Fruit fly (Drosophila melanogaster) whole organism, embryonic: Measurements from ENCODE around the gene DCTN1-p150.

Experiments used
- Antp ChIP-seq: fragments of 200-800 bp; sonication (Bioruptor generic); optimal IDR thresholded peaks from 3 replicates; lab custom pipeline; 2016; ENCODE audit warnings: missing biosample characterization, missing genetic modification characterization
- Bdp1 ChIP-seq: fragments of 200-800 bp; sonication (Bioruptor generic); optimal IDR thresholded peaks from 3 replicates; lab custom pipeline; 2016; ENCODE audit warnings: missing biosample characterization, missing genetic modification characterization
- CG11696 ChIP-seq: fragments of 200-800 bp; sonication (Bioruptor generic); IDR thresholded peaks from 2 replicates; pipeline ENCODE4 v1.3.6; 2022; ENCODE audit warnings: missing biosample characterization, missing genetic modification characterization
- CG12236 ChIP-seq: fragments of 200-800 bp; sonication (Bioruptor generic); optimal IDR thresholded peaks from 2 replicates; lab custom pipeline; 2016; ENCODE audit warnings: missing biosample characterization, missing genetic modification characterization
- CG13287 ChIP-seq: fragments of 200-800 bp; sonication (Bioruptor generic); IDR thresholded peaks from 2 replicates; pipeline ENCODE4 v1.3.6; 2022; ENCODE audit warnings: missing biosample characterization, missing genetic modification characterization; ENCODE audit not compliant: partially characterized antibody
- CG15073 ChIP-seq: fragments of 200-800 bp; sonication (Bioruptor generic); optimal IDR thresholded peaks from 2 replicates; lab custom pipeline; 2016; ENCODE audit warnings: missing biosample characterization, missing genetic modification characterization
- CG17385 ChIP-seq: fragments of 200-800 bp; sonication (Bioruptor generic); optimal IDR thresholded peaks from 3 replicates; lab custom pipeline; 2018; ENCODE audit warnings: missing biosample characterization, mild to moderate bottlenecking, missing genetic modification characterization
- CG1792 ChIP-seq: fragments of 200-800 bp; sonication (Bioruptor generic); optimal IDR thresholded peaks from 2 replicates; lab custom pipeline; 2016; ENCODE audit warnings: missing biosample characterization, missing genetic modification characterization
- CG2199 ChIP-seq: fragments of 200-800 bp; sonication (Bioruptor generic); IDR thresholded peaks from 3 replicates; pipeline ENCODE4 v1.3.6; 2022; ENCODE audit warnings: missing biosample characterization, missing genetic modification characterization
- CG31441 ChIP-seq: fragments of 200-800 bp; sonication (Bioruptor generic); IDR thresholded peaks from 2 replicates; pipeline ENCODE4 v1.3.6; 2022; ENCODE audit warnings: missing biosample characterization, missing genetic modification characterization
- CG3163 ChIP-seq: fragments of 200-800 bp; sonication (Bioruptor generic); optimal IDR thresholded peaks from 3 replicates; lab custom pipeline; 2016; ENCODE audit warnings: missing biosample characterization, missing genetic modification characterization
- CG32772 ChIP-seq: fragments of 200-800 bp; sonication (Bioruptor generic); IDR thresholded peaks from 2 replicates; pipeline ENCODE4 v1.3.6; 2022; ENCODE audit warnings: missing biosample characterization, missing genetic modification characterization
- CG43689 ChIP-seq: fragments of 200-800 bp; sonication (Bioruptor generic); IDR thresholded peaks from 2 replicates; pipeline ENCODE4 v1.3.6; 2022; ENCODE audit warnings: missing biosample characterization, missing genetic modification characterization
- CG4404 ChIP-seq: fragments of 200-800 bp; sonication (Bioruptor generic); IDR thresholded peaks from 2 replicates; pipeline ENCODE4 v1.3.6; 2022; ENCODE audit warnings: missing biosample characterization, missing genetic modification characterization
- CG4707 ChIP-seq: fragments of 200-800 bp; sonication (Bioruptor generic); optimal IDR thresholded peaks from 2 replicates; lab custom pipeline; 2018; ENCODE audit warnings: missing biosample characterization, mild to moderate bottlenecking, missing genetic modification characterization, moderate library complexity
- CG6689 ChIP-seq: fragments of 200-800 bp; sonication (Bioruptor generic); IDR thresholded peaks from 2 replicates; pipeline ENCODE4 v1.3.6; 2022; ENCODE audit warnings: missing biosample characterization, missing genetic modification characterization
- CG7987 ChIP-seq: fragments of 200-800 bp; sonication (Bioruptor generic); optimal IDR thresholded peaks from 2 replicates; lab custom pipeline; 2018; ENCODE audit warnings: missing biosample characterization, mild to moderate bottlenecking, missing genetic modification characterization, moderate library complexity
- CG8478 ChIP-seq: fragments of >200 bp; optimal IDR thresholded peaks from 2 replicates; lab custom pipeline; 2018
- CG9817 ChIP-seq: fragments of 200-800 bp; sonication (Bioruptor generic); optimal IDR thresholded peaks from 2 replicates; lab custom pipeline; 2018; ENCODE audit warnings: missing biosample characterization, mild to moderate bottlenecking, missing genetic modification characterization, moderate library complexity
- Dek ChIP-seq: fragments of 200-800 bp; sonication (Bioruptor generic); optimal IDR thresholded peaks from 3 replicates; lab custom pipeline; 2019; ENCODE audit warnings: missing biosample characterization, mild to moderate bottlenecking, missing genetic modification characterization, moderate library complexity
- Dip2 ChIP-seq: fragments of 200-800 bp; sonication (Bioruptor generic); IDR thresholded peaks from 2 replicates; pipeline ENCODE4 v1.3.6; 2022; ENCODE audit warnings: missing biosample characterization, missing genetic modification characterization
- Dll ChIP-seq: fragments of 200-800 bp; sonication (Bioruptor generic); IDR thresholded peaks from 4 replicates; pipeline ENCODE4 v1.3.6; 2022; ENCODE audit warnings: missing biosample characterization, missing genetic modification characterization; ENCODE audit not compliant: partially characterized antibody
- HLH3B ChIP-seq: fragments of 200-800 bp; sonication (Bioruptor generic); IDR thresholded peaks from 2 replicates; pipeline ENCODE4 v1.3.6; 2022; ENCODE audit warnings: missing biosample characterization, missing genetic modification characterization
- HLH4C ChIP-seq: fragments of 200-800 bp; sonication (Bioruptor generic); IDR thresholded peaks from 3 replicates; pipeline ENCODE4 v1.3.6; 2022; ENCODE audit warnings: missing biosample characterization, missing genetic modification characterization; ENCODE audit not compliant: partially characterized antibody
- Hr39 ChIP-seq: fragments of >200 bp; optimal IDR thresholded peaks from 2 replicates; lab custom pipeline; 2017
- MESR4 ChIP-seq: fragments of 200-800 bp; sonication (Bioruptor generic); optimal IDR thresholded peaks from 2 replicates; lab custom pipeline; 2018; ENCODE audit warnings: missing biosample characterization, mild to moderate bottlenecking, missing genetic modification characterization, moderate library complexity
- Neu2 ChIP-seq: fragments of 200-800 bp; sonication (Bioruptor generic); optimal IDR thresholded peaks from 3 replicates; lab custom pipeline; 2016; ENCODE audit warnings: missing biosample characterization, missing genetic modification characterization, borderline replicate concordance
- Six4 ChIP-seq: fragments of 200-800 bp; sonication (Bioruptor generic); optimal IDR thresholded peaks from 2 replicates; lab custom pipeline; 2016; ENCODE audit warnings: missing biosample characterization, missing genetic modification characterization
- Ssrp ChIP-seq: fragments of 200-800 bp; sonication (Bioruptor generic); optimal IDR thresholded peaks from 2 replicates; lab custom pipeline; 2018; ENCODE audit warnings: missing biosample characterization, mild to moderate bottlenecking, missing genetic modification characterization, moderate library complexity
- Tbp ChIP-seq: fragments of >200 bp; optimal IDR thresholded peaks from 2 replicates; lab custom pipeline; 2018; ENCODE audit warnings: missing biosample characterization, missing genetic modification characterization
- Usf ChIP-seq: fragments of 200-800 bp; sonication (Bioruptor generic); optimal IDR thresholded peaks from 2 replicates; lab custom pipeline; 2017; ENCODE audit warnings: missing genotype, missing biosample characterization, missing genetic modification characterization
- ac ChIP-seq: fragments of 200-800 bp; sonication (Bioruptor generic); optimal IDR thresholded peaks from 3 replicates; lab custom pipeline; 2017; ENCODE audit warnings: missing biosample characterization, mild to moderate bottlenecking, missing genetic modification characterization
- aop ChIP-seq: fragments of 200-800 bp; sonication (Bioruptor generic); IDR thresholded peaks from 2 replicates; pipeline ENCODE4 v1.3.6; 2022; ENCODE audit warnings: missing biosample characterization, missing genetic modification characterization
- ap ChIP-seq: fragments of 200-800 bp; sonication (Bioruptor generic); IDR thresholded peaks from 2 replicates; pipeline ENCODE4 v1.3.6; 2022; ENCODE audit warnings: missing biosample characterization, missing genetic modification characterization
- bbx ChIP-seq: fragments of 200-800 bp; sonication (Bioruptor generic); IDR thresholded peaks from 2 replicates; pipeline ENCODE4 v1.3.6; 2022; ENCODE audit warnings: missing biosample characterization, missing genetic modification characterization; ENCODE audit not compliant: partially characterized antibody
- bsh ChIP-seq, 2 experiments: fragments of 200-800 bp; sonication (Bioruptor generic); optimal IDR thresholded peaks; 2 replicates each; lab custom pipeline; 2017 to 2018; ENCODE audit warnings: mild to moderate bottlenecking in 2 of 2, missing biosample characterization in 2 of 2, missing genetic modification characterization in 2 of 2, moderate library complexity in 1 of 2
- cg ChIP-seq: fragments of 200-800 bp; sonication (Bioruptor generic); optimal IDR thresholded peaks from 3 replicates; lab custom pipeline; 2019; ENCODE audit warnings: missing biosample characterization, mild to moderate bottlenecking, missing genetic modification characterization, moderate library complexity
- ci ChIP-seq: fragments of 200-800 bp; sonication (Bioruptor generic); IDR thresholded peaks from 3 replicates; pipeline ENCODE4 v1.3.6; 2022; ENCODE audit warnings: missing biosample characterization, missing genetic modification characterization
- dati ChIP-seq: fragments of 200-800 bp; sonication (Bioruptor generic); IDR thresholded peaks from 2 replicates; pipeline ENCODE4 v1.3.6; 2022; ENCODE audit warnings: missing biosample characterization, missing genetic modification characterization
- eve ChIP-seq, 2 experiments: fragments of >200 bp; optimal IDR thresholded peaks; 2 replicates each; lab custom pipeline; 2017; ENCODE audit warnings: missing biosample characterization in 2 of 2, missing genetic modification characterization in 2 of 2
- gce ChIP-seq: fragments of 200-800 bp; sonication (Bioruptor generic); IDR thresholded peaks from 3 replicates; pipeline ENCODE4 v1.3.6; 2022; ENCODE audit warnings: missing biosample characterization, missing genetic modification characterization
- hth ChIP-seq: fragments of >200 bp; optimal IDR thresholded peaks from 2 replicates; lab custom pipeline; 2017; ENCODE audit warnings: inconsistent platforms
- lilli ChIP-seq: fragments of 200-800 bp; sonication (Bioruptor generic); optimal IDR thresholded peaks from 3 replicates; lab custom pipeline; 2016; ENCODE audit warnings: missing biosample characterization, missing genetic modification characterization
- pros ChIP-seq: fragments of 200-800 bp; sonication (Bioruptor generic); optimal IDR thresholded peaks from 3 replicates; lab custom pipeline; 2019; ENCODE audit warnings: missing biosample characterization, mild to moderate bottlenecking, missing genetic modification characterization, moderate library complexity
- slp2 ChIP-seq: fragments of 200-800 bp; sonication (Bioruptor generic); optimal IDR thresholded peaks from 2 replicates; lab custom pipeline; 2016; ENCODE audit warnings: missing biosample characterization, missing genetic modification characterization
- tio ChIP-seq: fragments of 200-800 bp; sonication (Bioruptor generic); optimal IDR thresholded peaks from 2 replicates; lab custom pipeline; 2017; ENCODE audit warnings: missing biosample characterization, missing genetic modification characterization, inconsistent platforms
- tll ChIP-seq, 2 experiments: fragments of 200-800 bp in 1 of 2; fragments of >200 bp in 1 of 2; sonication (Bioruptor generic) in 1 of 2; optimal IDR thresholded peaks; 2 replicates each; lab custom pipeline; 2017 to 2019; ENCODE audit warnings: missing biosample characterization in 2 of 2, missing genetic modification characterization in 2 of 2, mild to moderate bottlenecking in 1 of 2, moderate library complexity in 1 of 2
- trem ChIP-seq: fragments of 200-800 bp; optimal IDR thresholded peaks from 3 replicates; lab custom pipeline; 2019; ENCODE audit warnings: missing biosample characterization, mild to moderate bottlenecking, missing genetic modification characterization, moderate library complexity
- unpg ChIP-seq: fragments of 200-800 bp; sonication (Bioruptor generic); optimal IDR thresholded peaks from 3 replicates; lab custom pipeline; 2018; ENCODE audit warnings: missing biosample characterization, mild to moderate bottlenecking, missing genetic modification characterization, moderate library complexity
- wdn ChIP-seq: fragments of 200-800 bp; sonication (Bioruptor generic); IDR thresholded peaks from 2 replicates; pipeline ENCODE4 v1.3.6; 2022; ENCODE audit warnings: missing biosample characterization, missing genetic modification characterization
- zen2 ChIP-seq: fragments of 200-800 bp; sonication (Bioruptor generic); IDR thresholded peaks from 3 replicates; pipeline ENCODE4 v1.3.6; 2022; ENCODE audit warnings: missing biosample characterization, missing genetic modification characterization; ENCODE audit not compliant: partially characterized antibody

Gene DCTN1-p150

DNA sequence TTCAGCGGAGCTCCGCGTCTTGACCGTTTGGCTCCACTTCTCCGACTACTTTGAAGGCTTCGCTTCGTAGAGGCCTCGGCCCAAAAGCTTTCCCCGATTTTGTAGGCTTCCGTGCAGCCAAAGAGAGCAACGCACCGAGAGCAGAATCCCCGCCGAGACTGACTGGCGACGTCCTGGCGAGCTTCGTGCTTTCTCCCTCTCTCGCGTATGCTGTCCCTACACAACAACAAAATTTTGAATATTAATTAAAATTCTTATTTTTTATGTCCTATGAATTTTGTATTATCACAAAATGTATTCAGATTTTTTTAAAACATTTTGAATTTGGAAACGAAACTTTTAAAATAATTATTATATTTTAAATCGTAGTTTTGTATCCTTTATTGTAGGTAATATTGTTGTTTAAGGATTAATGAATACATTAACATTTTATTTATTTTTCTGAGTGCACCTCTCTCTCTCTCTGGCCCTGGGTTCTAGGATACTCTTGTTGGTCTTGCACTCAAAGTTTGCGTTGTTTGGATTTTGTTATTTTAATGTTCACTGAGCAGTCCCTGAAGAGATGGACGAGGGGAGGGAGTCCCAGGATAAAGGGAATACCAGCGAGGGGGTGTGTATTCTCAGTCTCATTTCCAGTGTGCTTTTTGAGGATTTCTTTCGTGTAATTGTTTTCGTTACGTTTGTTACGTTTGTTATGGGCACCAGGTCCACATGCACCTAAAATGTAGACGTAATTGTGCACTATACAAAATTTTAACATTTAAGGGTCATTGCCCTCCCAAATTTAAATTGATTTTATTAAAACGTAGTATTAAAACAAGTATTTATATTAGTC lies 25.8 kb upstream of the DCTN1-p150 start, which contains the start of gene dysc (continued):
- TF ChIP-seq unpg (GFP tag; lab: Kevin White, UChicago) (peak; percentile 30), CG7987 (GFP tag; lab: Kevin White, UChicago) (no peak), CG43689 (GFP tag; lab: Robert Waterston, UW) (no peak), CG6689 (GFP tag; lab: Robert Waterston, UW) (peak; percentile 23; the same call in 1 of the 2 replicates), hth (lab: Kevin White, UChicago) (no peak), bsh (GFP tag; optimal IDR thresholded peaks at IDR 0.05; lab: Kevin White, UChicago) (no peak), Tbp (no peak), tio (peak; percentile 31), eve (GFP tag; optimal IDR thresholded peaks at IDR 0.05; lab: Kevin White, UChicago) (no peak), CG8478 (lab: Kevin White, UChicago) (no peak), Antp (no peak), zen2 (GFP tag; lab: Robert Waterston, UW) (no peak), Neu2 (GFP tag; lab: Kevin White, UChicago) (no peak), ap (GFP tag; lab: Robert Waterston, UW) (no peak), pros (GFP tag; lab: Kevin White, UChicago) (no peak), CG17385 (GFP tag; lab: Kevin White, UChicago) (peak; percentile 49), CG11696 (GFP tag; lab: Robert Waterston, UW) (no peak), CG9817 (tag; lab: Kevin White, UChicago) (no peak), CG31441 (GFP tag; lab: Robert Waterston, UW) (0 out of 2 replicates have a peak, but pooled peaks have one; percentile 29), CG13287 (GFP tag; lab: Robert Waterston, UW) (no peak), gce (GFP tag; lab: Robert Waterston, UW) (no peak), ac (GFP tag; lab: Kevin White, UChicago) (no peak), Ssrp (tag; lab: Kevin White, UChicago) (no peak), ci (GFP tag; lab: Robert Waterston, UW) (no peak), CG4707 (GFP tag; lab: Kevin White, UChicago) (no peak), slp2 (GFP tag; lab: Kevin White, UChicago) (no peak), dati (no peak), Hr39 (no peak), tll (GFP tag; optimal IDR thresholded peaks at IDR 0.05; lab: Kevin White, UChicago) (no peak), wdn (GFP tag; lab: Robert Waterston, UW) (no peak), bbx (GFP tag; lab: Robert Waterston, UW) (no peak), CG4404 (GFP tag; lab: Robert Waterston, UW) (no peak), trem (tag; lab: Kevin White, UChicago) (no peak), Bdp1 (GFP tag; lab: Kevin White, UChicago) (no peak), Usf (GFP tag; lab: Kevin White, UChicago) (no peak), CG32772 (no peak), Dip2 (GFP tag; lab: Robert Waterston, UW) (no peak), HLH4C (GFP tag; lab: Robert Waterston, UW) (no peak), CG12236 (GFP tag; lab: Kevin White, UChicago) (no peak), Six4 (GFP tag; lab: Kevin White, UChicago) (no peak), CG2199 (no peak), HLH3B (GFP tag; lab: Robert Waterston, UW) (no peak), CG15073 (GFP tag; lab: Kevin White, UChicago) (no peak), MESR4 (GFP tag; lab: Kevin White, UChicago) (no peak), Dek (tag; lab: Kevin White, UChicago) (peak; percentile 52), CG1792 (GFP tag; lab: Kevin White, UChicago) (no peak), cg (GFP tag; lab: Kevin White, UChicago) (no peak), CG3163 (GFP tag; lab: Kevin White, UChicago) (no peak), lilli (no peak), Dll (GFP tag; lab: Robert Waterston, UW) (no peak), aop (GFP tag; lab: Robert Waterston, UW) (no peak)
